Worm (Caenorhabditis elegans): Measurements from ENCODE around the gene clec-260.

The clec-260 gene

ce11 chrV:20002194-20002593 lies 16.1 kb upstream of the clec-260 start:
- TF ChIP-seq mml-1 (tag; optimal IDR thresholded peaks at IDR 0.05) (no peak), pha-4 (tag; optimal IDR thresholded peaks at IDR 0.05) (no peak), lsy-12 (tag; optimal IDR thresholded peaks at IDR 0.05) (no peak), skn-1 (tag; optimal IDR thresholded peaks at IDR 0.05) (no peak), egl-27 (tag; optimal IDR thresholded peaks at IDR 0.05) (no peak), fkh-2 (tag; optimal IDR thresholded peaks at IDR 0.05) (no peak), ztf-4 (tag; optimal IDR thresholded peaks at IDR 0.05) (no peak), daf-12 (tag; optimal IDR thresholded peaks at IDR 0.05) (no peak), hmg-11 (tag; optimal IDR thresholded peaks at IDR 0.05) (no peak), unc-62 (GFP tag; optimal IDR thresholded peaks at IDR 0.05) (no peak)

ce11 chrV:20000639-20001038 lies 14.5 kb upstream of the clec-260 start:
- TF ChIP-seq unc-39 (tag; optimal IDR thresholded peaks at IDR 0.05) = no peak

ce11 chrV:19999789-20000188 lies 13.7 kb upstream of the clec-260 start:
- no peak for TF ChIP-seq ceh-16 (tag; optimal IDR thresholded peaks at IDR 0.05)

ce11 chrV:19999100-19999499 lies 13.0 kb upstream of the clec-260 start:
- no peak for TF ChIP-seq jun-1 (tag; optimal IDR thresholded peaks at IDR 0.05)
- TF ChIP-seq nfya-1 (tag; optimal IDR thresholded peaks at IDR 0.05; ENCODE audit: insufficient read depth) = no peak
- TF ChIP-seq pha-4 (tag; optimal IDR thresholded peaks at IDR 0.05) = no peak
- TF ChIP-seq ceh-16 (tag; optimal IDR thresholded peaks at IDR 0.05) = no peak
- TF ChIP-seq nhr-67 (tag; optimal IDR thresholded peaks at IDR 0.05) = no peak
- no peak for TF ChIP-seq egl-27 (tag; optimal IDR thresholded peaks at IDR 0.05)
- no peak for TF ChIP-seq ama-1 (optimal IDR thresholded peaks at IDR 0.05)
- no peak for TF ChIP-seq eor-1 (tag; optimal IDR thresholded peaks at IDR 0.05)
- TF ChIP-seq nhr-28 (tag; optimal IDR thresholded peaks at IDR 0.05) = no peak
- no peak for TF ChIP-seq ceh-28 (tag; optimal IDR thresholded peaks at IDR 0.05)
- TF ChIP-seq daf-12 (tag; optimal IDR thresholded peaks at IDR 0.05) = no peak
- TF ChIP-seq elt-3 (tag; optimal IDR thresholded peaks at IDR 0.05) = no peak
- TF ChIP-seq elt-1 (tag; optimal IDR thresholded peaks at IDR 0.05) = no peak
- TF ChIP-seq aly-2 (tag; optimal IDR thresholded peaks at IDR 0.05) = no peak
- no peak for TF ChIP-seq zag-1 (tag; optimal IDR thresholded peaks at IDR 0.05)
- no peak for TF ChIP-seq lin-15B (tag; optimal IDR thresholded peaks at IDR 0.05)
- TF ChIP-seq hmg-11 (tag; optimal IDR thresholded peaks at IDR 0.05) = no peak
- TF ChIP-seq egl-5 (tag; optimal IDR thresholded peaks at IDR 0.05) = no peak

ce11 chrV:19998203-19998836 lies 12.2 kb upstream of the clec-260 start:
- no peak for TF ChIP-seq elt-2 (tag; optimal IDR thresholded peaks at IDR 0.05)
- TF ChIP-seq ceh-28 (tag; optimal IDR thresholded peaks at IDR 0.05) = peak; percentile 78
- TF ChIP-seq fos-1 (tag; optimal IDR thresholded peaks at IDR 0.05) = no peak

ce11 chrV:19997481-19997880 lies 11.4 kb upstream of the clec-260 start:
- TF ChIP-seq R02D3.7 (tag; optimal IDR thresholded peaks at IDR 0.05) = no peak

- TF ChIP-seq elt-2 (tag; optimal IDR thresholded peaks at IDR 0.05) (peak; percentile 64), jun-1 (tag; optimal IDR thresholded peaks at IDR 0.05) (no peak), pqm-1 (tag; optimal IDR thresholded peaks at IDR 0.05) (peak; percentile 12)
These were observed 8.6 kb upstream of the clec-260 start for ce11 chrV:19994665-19995064.

- TF ChIP-seq mml-1 (tag; optimal IDR thresholded peaks at IDR 0.05) = no peak
- no peak for TF ChIP-seq nhr-28 (tag; optimal IDR thresholded peaks at IDR 0.05)
- no peak for TF ChIP-seq ZK546.5 (tag; optimal IDR thresholded peaks at IDR 0.05)
- TF ChIP-seq nhr-237 (tag; optimal IDR thresholded peaks at IDR 0.05) = no peak
- TF ChIP-seq fkh-2 (tag; optimal IDR thresholded peaks at IDR 0.05) = no peak
- no peak for TF ChIP-seq nhr-23 (tag; optimal IDR thresholded peaks at IDR 0.05)
- TF ChIP-seq elt-2 (tag; optimal IDR thresholded peaks at IDR 0.05) = no peak
- TF ChIP-seq jun-1 (tag; optimal IDR thresholded peaks at IDR 0.05) = no peak
- TF ChIP-seq ztf-4 (tag; optimal IDR thresholded peaks at IDR 0.05) = no peak
These were observed 8.0 kb upstream of the clec-260 start, which contains the start of gene Y60A3A.25 for ce11 chrV:19994093-19994492. Y60A3A.25 (minus strand) TSS chrV:19994193.
